Worm (Caenorhabditis elegans): Measurements from ENCODE around the gene C53B7.3.

DNA sequence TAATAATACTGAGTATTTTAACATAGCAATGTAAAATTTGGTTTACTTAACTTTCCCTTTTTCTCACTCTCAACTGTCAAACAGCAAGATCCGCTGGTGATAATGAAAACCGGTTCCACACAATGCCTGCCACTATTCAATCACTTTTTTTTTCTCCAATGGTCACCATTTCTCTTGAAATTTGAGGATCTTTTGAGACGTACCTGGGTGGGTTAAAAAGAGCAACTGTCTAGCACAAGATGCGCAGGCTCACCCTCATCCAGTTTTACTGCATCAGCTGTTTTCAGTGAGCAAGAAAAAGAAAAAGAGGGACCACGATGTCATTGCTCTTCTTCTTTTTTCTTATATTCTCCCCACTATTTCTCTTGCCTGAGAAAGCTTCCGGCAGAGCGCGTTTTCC is 36.3 kb upstream of the C53B7.3 start:
- TF ChIP-seq ets-7 (tag; optimal IDR thresholded peaks at IDR 0.05) (no peak), ama-1 (optimal IDR thresholded peaks at IDR 0.05) (no peak), tbx-37 (GFP tag; conservative IDR thresholded peaks at IDR 0.05) (no peak), aly-1 (tag; optimal IDR thresholded peaks at IDR 0.05) (no peak), hmbx-1 (tag; optimal IDR thresholded peaks at IDR 0.05) (no peak), scrt-1 (GFP tag; IDR thresholded peaks at IDR 0.05) (no peak), tbx-11 (GFP tag; IDR thresholded peaks at IDR 0.05) (no peak), B0310.2 (tag; optimal IDR thresholded peaks at IDR 0.05) (no peak), ceh-13 (GFP tag; optimal IDR thresholded peaks at IDR 0.05) (no peak), tra-4 (tag; optimal IDR thresholded peaks at IDR 0.05) (no peak), hnd-1 (tag; optimal IDR thresholded peaks at IDR 0.05) (no peak), ceh-36 (tag; optimal IDR thresholded peaks at IDR 0.05) (no peak)

Data from whole organism, early embryonic.